Worm (Caenorhabditis elegans) whole organism, L3 larva: ENCODE measurements around the gene Y43F8B.14.

Experiments
- ZK546.5 ChIP-seq: sonication (generic microtip); optimal IDR thresholded peaks from 2 replicates; lab custom pipeline; 2017; ENCODE audit warnings: missing biosample characterization, missing genetic modification characterization
- elt-2 ChIP-seq: sonication (generic microtip); optimal IDR thresholded peaks from 2 replicates; lab custom pipeline; 2016; ENCODE audit warnings: missing genetic modification reagents, mild to moderate bottlenecking, missing genetic modification characterization, missing compliant biosample characterization
- nhr-25 ChIP-seq: sonication (generic microtip); optimal IDR thresholded peaks from 2 replicates; lab custom pipeline; 2017; ENCODE audit warnings: missing biosample characterization, missing genetic modification characterization
- nhr-76 ChIP-seq: fragments of 150-350 bp; sonication (generic microtip); optimal IDR thresholded peaks from 5 replicates; lab custom pipeline; 2014; ENCODE audit warnings: missing biosample characterization, missing genetic modification characterization
- nhr-77 ChIP-seq: fragments of 150-350 bp; optimal IDR thresholded peaks from 2 replicates; lab custom pipeline; 2014; ENCODE audit warnings: missing biosample characterization, missing genetic modification characterization

DNA sequence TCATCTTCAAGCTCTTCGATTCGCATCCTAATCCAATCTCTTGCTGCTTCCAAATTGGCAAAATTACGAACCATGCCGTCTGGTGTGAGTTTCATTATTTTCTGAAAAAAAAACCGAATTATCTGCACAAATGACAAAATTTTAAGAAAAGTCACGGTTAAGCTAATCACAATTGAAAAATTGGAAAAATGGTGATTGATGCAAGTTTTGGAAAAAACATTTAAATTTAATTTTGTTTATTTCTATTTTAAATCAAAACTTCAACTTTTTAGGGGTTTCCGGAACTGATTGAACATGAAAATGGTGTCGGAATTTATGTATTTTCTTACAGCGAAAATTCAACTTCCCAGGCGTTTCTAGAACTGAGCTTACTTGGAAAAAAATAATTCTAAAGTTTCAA, 52.9 kb downstream of the Y43F8B.14 start, which contains the start of gene C25F9.12:
- no peak for TF ChIP-seq nhr-25 (tag; lab: Kevin White, UChicago)
- TF ChIP-seq nhr-76 (tag; lab: Kevin White, UChicago): no peak
- TF ChIP-seq elt-2: no peak
- no peak for TF ChIP-seq ZK546.5 (tag; lab: Kevin White, UChicago)
- no peak for TF ChIP-seq nhr-77 (tag; lab: Kevin White, UChicago)
